Fruit fly (Drosophila melanogaster) whole organism, embryonic: Measurements from ENCODE around the gene Ostgamma.
A peak's percentile ranks its signal among the peaks of the same experiment; 100 is the strongest.

Source experiments
- Antp ChIP-seq: fragments of 200-800 bp; sonication (Bioruptor generic); optimal IDR thresholded peaks from 3 replicates; lab custom pipeline; 2016; ENCODE audit warnings: missing biosample characterization, missing genetic modification characterization
- Bgb ChIP-seq: fragments of 200-800 bp; sonication (Bioruptor generic); IDR thresholded peaks from 2 replicates; pipeline ENCODE4 v1.3.6; 2022; ENCODE audit warnings: missing biosample characterization, missing genetic modification characterization; ENCODE audit not compliant: partially characterized antibody
- Blimp-1 ChIP-seq: fragments of 200-800 bp; sonication (Bioruptor generic); optimal IDR thresholded peaks from 3 replicates; lab custom pipeline; 2018; ENCODE audit warnings: missing biosample characterization, missing genetic modification characterization, mild to moderate bottlenecking, moderate library complexity, missing genetic modification reagents
- BtbVII ChIP-seq: fragments of 200-800 bp; sonication (Bioruptor generic); optimal IDR thresholded peaks from 3 replicates; lab custom pipeline; 2017; ENCODE audit warnings: missing biosample characterization, mild to moderate bottlenecking, missing genetic modification characterization
- CG11247 ChIP-seq: fragments of 200-800 bp; sonication (Bioruptor generic); IDR thresholded peaks from 2 replicates; pipeline ENCODE4 v1.3.6; 2022; ENCODE audit warnings: missing biosample characterization, missing genetic modification characterization
- CG13624 ChIP-seq: fragments of 200-800 bp; sonication (Bioruptor generic); optimal IDR thresholded peaks from 2 replicates; lab custom pipeline; 2016; ENCODE audit warnings: missing biosample characterization, missing genetic modification characterization
- CG14667 ChIP-seq: fragments of 200-800 bp; sonication (Bioruptor generic); IDR thresholded peaks from 2 replicates; pipeline ENCODE4 v1.3.6; 2022; ENCODE audit warnings: missing biosample characterization, missing genetic modification characterization
- CG14860 ChIP-seq: fragments of 200-800 bp; sonication (Bioruptor generic); IDR thresholded peaks from 3 replicates; pipeline ENCODE4 v1.3.6; 2022; ENCODE audit warnings: missing biosample characterization, missing genetic modification characterization; ENCODE audit not compliant: partially characterized antibody
- CG14965 ChIP-seq: fragments of 200-800 bp; sonication (Bioruptor generic); optimal IDR thresholded peaks from 2 replicates; lab custom pipeline; 2016; ENCODE audit warnings: missing biosample characterization, missing genetic modification characterization, borderline replicate concordance
- CG17361 ChIP-seq: fragments of 200-800 bp; sonication (Bioruptor generic); IDR thresholded peaks from 3 replicates; pipeline ENCODE4 v1.3.6; 2022; ENCODE audit warnings: missing biosample characterization, missing genetic modification characterization
- CG30020 ChIP-seq: fragments of 200-800 bp; optimal IDR thresholded peaks from 2 replicates; lab custom pipeline; 2019; ENCODE audit warnings: missing biosample characterization, mild to moderate bottlenecking, missing genetic modification characterization, moderate library complexity
- CG3065 ChIP-seq: fragments of 200-800 bp; sonication (Bioruptor generic); optimal IDR thresholded peaks from 2 replicates; lab custom pipeline; 2016; ENCODE audit warnings: missing biosample characterization, missing genetic modification characterization
- CG3281 ChIP-seq: fragments of 200-800 bp; sonication (Bioruptor generic); optimal IDR thresholded peaks from 3 replicates; lab custom pipeline; 2017; ENCODE audit warnings: missing biosample characterization, mild to moderate bottlenecking, missing genetic modification characterization
- CG33213 ChIP-seq: fragments of 200-800 bp; sonication (Bioruptor generic); optimal IDR thresholded peaks from 3 replicates; lab custom pipeline; 2016; ENCODE audit warnings: missing biosample characterization, missing genetic modification characterization
- CG3726 ChIP-seq: fragments of 200-800 bp; sonication (Bioruptor generic); IDR thresholded peaks from 3 replicates; pipeline ENCODE4, ENCODE4 v1.3.6; 2022; ENCODE audit warnings: missing biosample characterization, missing genetic modification characterization
- CG43689 ChIP-seq: fragments of 200-800 bp; sonication (Bioruptor generic); IDR thresholded peaks from 2 replicates; pipeline ENCODE4 v1.3.6; 2022; ENCODE audit warnings: missing biosample characterization, missing genetic modification characterization
- CG4854 ChIP-seq: fragments of 200-800 bp; sonication (Bioruptor generic); optimal IDR thresholded peaks from 2 replicates; lab custom pipeline; 2016; ENCODE audit warnings: missing biosample characterization, missing genetic modification characterization, inconsistent platforms
- CG6854 ChIP-seq: fragments of 200-800 bp; sonication (Bioruptor generic); optimal IDR thresholded peaks from 3 replicates; lab custom pipeline; 2017; ENCODE audit warnings: missing biosample characterization, mild to moderate bottlenecking, missing genetic modification characterization
- CG8359 ChIP-seq: fragments of 200-800 bp; sonication (Bioruptor generic); optimal IDR thresholded peaks from 2 replicates; lab custom pipeline; 2017; ENCODE audit warnings: missing biosample characterization, mild to moderate bottlenecking, missing genetic modification characterization, borderline replicate concordance
- CG8478 ChIP-seq: fragments of >200 bp; optimal IDR thresholded peaks from 2 replicates; lab custom pipeline; 2018
- CoRest ChIP-seq: fragments of 200-800 bp; sonication (Bioruptor generic); optimal IDR thresholded peaks from 3 replicates; lab custom pipeline; 2018; ENCODE audit warnings: missing biosample characterization, mild to moderate bottlenecking, missing genetic modification characterization, moderate library complexity
- D19B ChIP-seq: fragments of 200-800 bp; sonication (Bioruptor generic); optimal IDR thresholded peaks from 2 replicates; lab custom pipeline; 2017; ENCODE audit warnings: missing biosample characterization, mild to moderate bottlenecking, missing genetic modification characterization
- Dek ChIP-seq: fragments of 200-800 bp; sonication (Bioruptor generic); optimal IDR thresholded peaks from 3 replicates; lab custom pipeline; 2019; ENCODE audit warnings: missing biosample characterization, mild to moderate bottlenecking, missing genetic modification characterization, moderate library complexity
- HmgZ ChIP-seq: fragments of 200-800 bp; sonication (Bioruptor generic); optimal IDR thresholded peaks from 2 replicates; lab custom pipeline; 2018; ENCODE audit warnings: missing biosample characterization, mild to moderate bottlenecking, missing genetic modification characterization
- Kr ChIP-seq: fragments of 200-800 bp; sonication (Bioruptor generic); optimal IDR thresholded peaks from 2 replicates; lab custom pipeline; 2017; ENCODE audit warnings: missing biosample characterization, mild to moderate bottlenecking, missing genetic modification characterization
- Lim3 ChIP-seq: fragments of 200-800 bp; sonication (Bioruptor generic); IDR thresholded peaks from 2 replicates; pipeline ENCODE4 v1.3.6; 2022; ENCODE audit warnings: missing biosample characterization, missing genetic modification characterization
- Sox102F ChIP-seq: fragments of 200-800 bp; sonication (Bioruptor generic); optimal IDR thresholded peaks from 2 replicates; lab custom pipeline; 2018; ENCODE audit warnings: missing biosample characterization, mild to moderate bottlenecking, missing genetic modification characterization, moderate library complexity
- Xrp1 ChIP-seq: fragments of 200-800 bp; sonication (Bioruptor generic); IDR thresholded peaks from 2 replicates; pipeline ENCODE4 v1.3.6; 2022; ENCODE audit warnings: missing biosample characterization, missing genetic modification characterization
- ab ChIP-seq: fragments of 200-800 bp; sonication (Bioruptor generic); optimal IDR thresholded peaks from 2 replicates; lab custom pipeline; 2016; ENCODE audit warnings: missing biosample characterization, missing genetic modification characterization
- az2 ChIP-seq: fragments of 200-800 bp; sonication (Bioruptor generic); optimal IDR thresholded peaks from 3 replicates; lab custom pipeline; 2016; ENCODE audit warnings: missing biosample characterization, missing genetic modification characterization
- crol ChIP-seq: fragments of 200-800 bp; sonication (Bioruptor generic); IDR thresholded peaks from 2 replicates; pipeline ENCODE4 v1.3.6; 2022; ENCODE audit warnings: missing biosample characterization, missing genetic modification characterization
- dmrt11E ChIP-seq: fragments of 200-800 bp; sonication (Bioruptor generic); optimal IDR thresholded peaks from 3 replicates; lab custom pipeline; 2018; ENCODE audit warnings: missing biosample characterization, mild to moderate bottlenecking, missing genetic modification characterization, moderate library complexity
- gcm2 ChIP-seq: fragments of 200-800 bp; sonication (Bioruptor generic); optimal IDR thresholded peaks from 2 replicates; lab custom pipeline; 2016; ENCODE audit warnings: missing biosample characterization, missing genetic modification characterization
- gem ChIP-seq: fragments of 200-800 bp; sonication (Bioruptor generic); optimal IDR thresholded peaks from 2 replicates; lab custom pipeline; 2019; ENCODE audit warnings: missing biosample characterization, mild to moderate bottlenecking, missing genetic modification characterization, moderate library complexity
- gfzf ChIP-seq: fragments of 200-800 bp; sonication (Bioruptor generic); optimal IDR thresholded peaks from 2 replicates; lab custom pipeline; 2016; ENCODE audit warnings: missing biosample characterization, mild to moderate bottlenecking, missing genetic modification characterization, moderate library complexity
- kni ChIP-seq: fragments of 200-800 bp; sonication (Bioruptor generic); optimal IDR thresholded peaks from 3 replicates; lab custom pipeline; 2017; ENCODE audit warnings: mild to moderate bottlenecking, missing biosample characterization, missing genetic modification reagents, missing genetic modification characterization
- lmd ChIP-seq: fragments of 200-800 bp; sonication (Bioruptor generic); IDR thresholded peaks from 2 replicates; pipeline ENCODE4 v1.3.6; 2022; ENCODE audit warnings: missing biosample characterization, missing genetic modification characterization
- lov ChIP-seq, 2 experiments: fragments of 200-800 bp in 1 of 2; fragments of >200 bp in 1 of 2; sonication (Bioruptor generic) in 1 of 2; IDR thresholded peaks in 1 of 2; optimal IDR thresholded peaks in 1 of 2; 2 replicates in 1 of 2; 3 replicates in 1 of 2; pipeline versions ENCODE4 v1.3.6 to Lab custom; 2017 to 2022; ENCODE audit warnings: missing biosample characterization in 1 of 2, missing genetic modification characterization in 1 of 2
- maf-S ChIP-seq: fragments of 200-800 bp; sonication (Bioruptor generic); optimal IDR thresholded peaks from 2 replicates; lab custom pipeline; 2016; ENCODE audit warnings: missing biosample characterization, missing genetic modification characterization
- pb ChIP-seq: fragments of 200-800 bp; sonication (Bioruptor generic); optimal IDR thresholded peaks from 3 replicates; lab custom pipeline; 2016; ENCODE audit warnings: missing biosample characterization, missing genetic modification characterization
- pnt ChIP-seq: fragments of 200-800 bp; sonication (Bioruptor generic); optimal IDR thresholded peaks from 3 replicates; lab custom pipeline; 2016; ENCODE audit warnings: missing biosample characterization, missing genetic modification characterization
- run ChIP-seq: fragments of 200-800 bp; sonication (Bioruptor generic); optimal IDR thresholded peaks from 3 replicates; lab custom pipeline; 2018; ENCODE audit warnings: missing biosample characterization, mild to moderate bottlenecking, missing genetic modification characterization
- salm ChIP-seq: fragments of 200-800 bp; sonication (Bioruptor generic); optimal IDR thresholded peaks from 2 replicates; lab custom pipeline; 2018; ENCODE audit warnings: missing biosample characterization, mild to moderate bottlenecking, missing genetic modification characterization
- sd ChIP-seq: fragments of 200-800 bp; sonication (Bioruptor generic); optimal IDR thresholded peaks from 3 replicates; lab custom pipeline; 2018; ENCODE audit warnings: missing biosample characterization, mild to moderate bottlenecking, missing genetic modification characterization, moderate library complexity
- sens ChIP-seq: fragments of 200-800 bp; sonication (Bioruptor generic); peaks from one replicate; lab custom pipeline; 2016; ENCODE audit warnings: missing biosample characterization, missing genetic modification characterization
- sqz ChIP-seq: fragments of 200-800 bp; sonication (Bioruptor generic); optimal IDR thresholded peaks from 3 replicates; lab custom pipeline; 2018; ENCODE audit warnings: missing biosample characterization, mild to moderate bottlenecking, missing genetic modification characterization
- wek ChIP-seq: fragments of 200-800 bp; sonication (Bioruptor generic); optimal IDR thresholded peaks from 3 replicates; lab custom pipeline; 2018; ENCODE audit warnings: missing biosample characterization, mild to moderate bottlenecking, missing genetic modification characterization, moderate library complexity
- wor ChIP-seq: fragments of 200-800 bp; sonication (Bioruptor generic); IDR thresholded peaks from 2 replicates; pipeline ENCODE4 v1.3.6; 2022; ENCODE audit warnings: missing biosample characterization, missing genetic modification characterization
- zen ChIP-seq: fragments of 200-800 bp; sonication (Bioruptor generic); optimal IDR thresholded peaks from 3 replicates; lab custom pipeline; 2018; ENCODE audit warnings: missing biosample characterization, mild to moderate bottlenecking, missing genetic modification characterization, moderate library complexity
- zf30C ChIP-seq: fragments of 200-800 bp; sonication (Bioruptor generic); optimal IDR thresholded peaks from 3 replicates; lab custom pipeline; 2018; ENCODE audit warnings: missing biosample characterization, mild to moderate bottlenecking, missing genetic modification characterization

Ostgamma gene

dm6 chr2L:8279400-8280065 lies 28.5 kb downstream of the Ostgamma start (continued):
- TF ChIP-seq kni (GFP tag; lab: Kevin White, UChicago) (no peak), lov (optimal IDR thresholded peaks at IDR 0.05; lab: Kevin White, UChicago) (no peak), lov (GFP tag; IDR thresholded peaks at IDR 0.05; lab: Robert Waterston, UW) (peak; percentile 71; the same call in 1 of the 3 replicates), Blimp-1 (GFP tag; lab: Kevin White, UChicago) (peak; percentile 78), CG3065 (GFP tag; lab: Kevin White, UChicago) (no peak), Dek (tag; lab: Kevin White, UChicago) (no peak), zf30C (GFP tag; lab: Kevin White, UChicago) (peak; percentile 69), Antp (GFP tag; lab: Kevin White, UChicago) (no peak), Kr (GFP tag; lab: Kevin White, UChicago) (no peak), HmgZ (tag; lab: Kevin White, UChicago) (no peak), wek (GFP tag; lab: Kevin White, UChicago) (no peak), CG14667 (no peak), D19B (GFP tag; lab: Kevin White, UChicago) (no peak), CG8478 (no peak), CG14860 (GFP tag; lab: Robert Waterston, UW) (no peak), CG14965 (GFP tag; lab: Kevin White, UChicago) (no peak), maf-S (GFP tag; lab: Kevin White, UChicago) (peak; percentile 17), CG8359 (GFP tag; lab: Kevin White, UChicago) (peak; percentile 63), Xrp1 (peak; percentile 89), ab (GFP tag; lab: Kevin White, UChicago) (no peak), CG3281 (GFP tag; lab: Kevin White, UChicago) (no peak), run (no peak), gfzf (GFP tag; lab: Kevin White, UChicago) (no peak), BtbVII (GFP tag; lab: Kevin White, UChicago) (peak; percentile 4), CoRest (tag; lab: Kevin White, UChicago) (peak; percentile 56), CG17361 (GFP tag; lab: Robert Waterston, UW) (peak; percentile 79), gem (tag; lab: Kevin White, UChicago) (peak; percentile 85), sens (GFP tag; lab: Kevin White, UChicago) (peak; percentile 98), CG13624 (no peak), Bgb (GFP tag; lab: Robert Waterston, UW) (no peak), CG43689 (GFP tag; lab: Robert Waterston, UW) (no peak), salm (tag; lab: Kevin White, UChicago) (no peak), sd (tag; lab: Kevin White, UChicago) (no peak), pb (GFP tag; lab: Kevin White, UChicago) (no peak), Sox102F (GFP tag; lab: Kevin White, UChicago) (peak; percentile 37), CG30020 (tag; lab: Kevin White, UChicago) (peak; percentile 20), CG3726 (no peak), crol (GFP tag; lab: Robert Waterston, UW) (peak; percentile 32; the same call in 1 of the 2 replicates), CG11247 (GFP tag; lab: Robert Waterston, UW) (no peak), dmrt11E (tag; lab: Kevin White, UChicago) (peak; percentile 95), CG4854 (GFP tag; lab: Kevin White, UChicago) (peak; percentile 31), az2 (peak; percentile 72), pnt (GFP tag; lab: Kevin White, UChicago) (peak; percentile 49), gcm2 (GFP tag; lab: Kevin White, UChicago) (no peak), lmd (peak; percentile 63), Lim3 (GFP tag; lab: Robert Waterston, UW) (no peak), wor (no peak; the same call in 1 of the 2 replicates), CG6854 (no peak), zen (tag; lab: Kevin White, UChicago) (peak; percentile 71), CG33213 (GFP tag; lab: Kevin White, UChicago) (peak; percentile 60), sqz (GFP tag; lab: Kevin White, UChicago) (peak; percentile 11)
